Fruit fly (Drosophila melanogaster) whole organism, embryonic: ENCODE results near the gene CG8349.

Experiments
- Atf6 ChIP-seq: fragments of 200-800 bp; sonication (Bioruptor generic); IDR thresholded peaks from 2 replicates; pipeline ENCODE4 v1.3.6; 2022; ENCODE audit warnings: missing biosample characterization, missing genetic modification characterization
- Bgb ChIP-seq: fragments of 200-800 bp; sonication (Bioruptor generic); IDR thresholded peaks from 2 replicates; pipeline ENCODE4 v1.3.6; 2022; ENCODE audit warnings: missing biosample characterization, missing genetic modification characterization; ENCODE audit not compliant: partially characterized antibody
- C15 ChIP-seq: fragments of 200-800 bp; sonication (Bioruptor generic); IDR thresholded peaks from 3 replicates; pipeline ENCODE4 v1.3.6; 2022; ENCODE audit warnings: missing biosample characterization, missing genetic modification characterization
- CG10543 ChIP-seq: fragments of 200-800 bp; sonication (Bioruptor generic); optimal IDR thresholded peaks from 3 replicates; lab custom pipeline; 2017; ENCODE audit warnings: missing biosample characterization, mild to moderate bottlenecking, missing genetic modification characterization, moderate library complexity
- CG11247 ChIP-seq: fragments of 200-800 bp; sonication (Bioruptor generic); IDR thresholded peaks from 2 replicates; pipeline ENCODE4 v1.3.6; 2022; ENCODE audit warnings: missing biosample characterization, missing genetic modification characterization
- CG14050 ChIP-seq: fragments of 200-800 bp; sonication (Bioruptor generic); IDR thresholded peaks from 3 replicates; pipeline ENCODE4 v1.3.6; 2022; ENCODE audit warnings: missing biosample characterization, missing genetic modification characterization
- CG18011 ChIP-seq: fragments of 200-800 bp; sonication (Bioruptor generic); optimal IDR thresholded peaks from 2 replicates; lab custom pipeline; 2017; ENCODE audit warnings: missing biosample characterization, missing genetic modification characterization, mild to moderate bottlenecking, moderate library complexity, missing genotype
- CG18619 ChIP-seq: fragments of 200-800 bp; sonication (Bioruptor generic); optimal IDR thresholded peaks from 3 replicates; lab custom pipeline; 2017; ENCODE audit warnings: missing biosample characterization, mild to moderate bottlenecking, missing genetic modification characterization
- CG2712 ChIP-seq: fragments of 200-800 bp; optimal IDR thresholded peaks from 3 replicates; lab custom pipeline; 2019; ENCODE audit warnings: missing biosample characterization, mild to moderate bottlenecking, missing genetic modification characterization, moderate library complexity
- CG31441 ChIP-seq: fragments of 200-800 bp; sonication (Bioruptor generic); IDR thresholded peaks from 2 replicates; pipeline ENCODE4 v1.3.6; 2022; ENCODE audit warnings: missing biosample characterization, missing genetic modification characterization
- CG3407 ChIP-seq: fragments of 200-800 bp; sonication (Bioruptor generic); optimal IDR thresholded peaks from 2 replicates; lab custom pipeline; 2018; ENCODE audit warnings: missing biosample characterization, mild to moderate bottlenecking, missing genetic modification characterization
- CG34224 ChIP-seq: fragments of 200-800 bp; sonication (Bioruptor generic); IDR thresholded peaks from 3 replicates; pipeline ENCODE4 v1.3.6; 2022; ENCODE audit warnings: missing biosample characterization, missing genetic modification characterization; ENCODE audit not compliant: partially characterized antibody
- CG3726 ChIP-seq: fragments of 200-800 bp; sonication (Bioruptor generic); IDR thresholded peaks from 3 replicates; pipeline ENCODE4, ENCODE4 v1.3.6; 2022; ENCODE audit warnings: missing biosample characterization, missing genetic modification characterization
- CG3838 ChIP-seq: fragments of 200-800 bp; sonication (Bioruptor generic); optimal IDR thresholded peaks from 3 replicates; lab custom pipeline; 2016; ENCODE audit warnings: missing biosample characterization, missing genetic modification characterization
- CG4360 ChIP-seq: fragments of 200-800 bp; sonication (Bioruptor generic); IDR thresholded peaks from 2 replicates; pipeline ENCODE4 v1.3.6; 2022; ENCODE audit warnings: missing biosample characterization, missing genetic modification characterization
- CG6683 ChIP-seq: fragments of 200-800 bp; sonication (Bioruptor generic); optimal IDR thresholded peaks from 2 replicates; lab custom pipeline; 2017; ENCODE audit warnings: missing biosample characterization, mild to moderate bottlenecking, missing genetic modification characterization, missing genetic modification reagents
- CG7839 ChIP-seq: fragments of 200-800 bp; sonication (Bioruptor generic); optimal IDR thresholded peaks from 3 replicates; lab custom pipeline; 2018; ENCODE audit warnings: missing biosample characterization, mild to moderate bottlenecking, missing genetic modification characterization, moderate library complexity
- CG8290 ChIP-seq, 3 experiments: fragments of 200-800 bp; sonication (Bioruptor generic); optimal IDR thresholded peaks; 2 replicates each; lab custom pipeline; 2016 to 2019; ENCODE audit warnings: missing biosample characterization in 3 of 3, missing genetic modification characterization in 3 of 3, mild to moderate bottlenecking in 2 of 3, moderate library complexity in 1 of 3
- CG8388 ChIP-seq: fragments of 200-800 bp; sonication (Bioruptor generic); optimal IDR thresholded peaks from 2 replicates; lab custom pipeline; 2019; ENCODE audit warnings: missing biosample characterization, mild to moderate bottlenecking, missing genetic modification characterization, moderate library complexity
- CG9437 ChIP-seq: fragments of 200-800 bp; sonication (Bioruptor generic); optimal IDR thresholded peaks from 2 replicates; lab custom pipeline; 2018; ENCODE audit warnings: missing biosample characterization, mild to moderate bottlenecking, missing genetic modification characterization
- CoRest ChIP-seq: fragments of 200-800 bp; sonication (Bioruptor generic); optimal IDR thresholded peaks from 3 replicates; lab custom pipeline; 2018; ENCODE audit warnings: missing biosample characterization, mild to moderate bottlenecking, missing genetic modification characterization, moderate library complexity
- GATAe ChIP-seq: fragments of 200-800 bp; sonication (Bioruptor generic); conservative IDR thresholded peaks from 2 replicates; pipeline ENCODE4 v1.3.6; 2022; ENCODE audit warnings: missing biosample characterization, missing genetic modification characterization
- HLH3B ChIP-seq: fragments of 200-800 bp; sonication (Bioruptor generic); IDR thresholded peaks from 2 replicates; pipeline ENCODE4 v1.3.6; 2022; ENCODE audit warnings: missing biosample characterization, missing genetic modification characterization
- Hr3 ChIP-seq: fragments of 200-800 bp; sonication (Bioruptor generic); optimal IDR thresholded peaks from 3 replicates; lab custom pipeline; 2016; ENCODE audit warnings: missing biosample characterization, missing genetic modification characterization
- Lpt ChIP-seq: fragments of >200 bp; optimal IDR thresholded peaks from 2 replicates; lab custom pipeline; 2018; ENCODE audit warnings: missing biosample characterization, missing genetic modification characterization
- NC2β ChIP-seq: fragments of 200-800 bp; sonication (Bioruptor generic); optimal IDR thresholded peaks from 2 replicates; lab custom pipeline; 2016; ENCODE audit warnings: missing biosample characterization, missing genetic modification characterization
- Neu2 ChIP-seq: fragments of 200-800 bp; sonication (Bioruptor generic); optimal IDR thresholded peaks from 3 replicates; lab custom pipeline; 2016; ENCODE audit warnings: missing biosample characterization, missing genetic modification characterization, borderline replicate concordance
- PHDP ChIP-seq: fragments of 200-800 bp; sonication (Bioruptor generic); optimal IDR thresholded peaks from 3 replicates; lab custom pipeline; 2018; ENCODE audit warnings: missing biosample characterization, mild to moderate bottlenecking, missing genetic modification characterization, moderate library complexity
- Ptx1 ChIP-seq: fragments of 200-800 bp; sonication (Bioruptor generic); IDR thresholded peaks from 2 replicates; pipeline ENCODE4 v1.3.6; 2022; ENCODE audit warnings: missing biosample characterization, missing genetic modification characterization
- Ravus ChIP-seq: fragments of 200-800 bp; sonication (Bioruptor generic); IDR thresholded peaks from 2 replicates; pipeline ENCODE4 v1.3.6; 2022; ENCODE audit warnings: missing biosample characterization, missing genetic modification characterization
- Ssrp ChIP-seq: fragments of 200-800 bp; sonication (Bioruptor generic); optimal IDR thresholded peaks from 2 replicates; lab custom pipeline; 2018; ENCODE audit warnings: missing biosample characterization, mild to moderate bottlenecking, missing genetic modification characterization, moderate library complexity
- Taf1 ChIP-seq: fragments of 200-800 bp; sonication (Bioruptor generic); IDR thresholded peaks from 2 replicates; pipeline ENCODE4 v1.3.6; 2022; ENCODE audit warnings: missing biosample characterization, missing genetic modification characterization
- cato ChIP-seq: fragments of 200-800 bp; sonication (Bioruptor generic); optimal IDR thresholded peaks from 2 replicates; lab custom pipeline; 2016; ENCODE audit warnings: missing biosample characterization, missing genetic modification characterization, borderline replicate concordance
- caup ChIP-seq: fragments of 200-800 bp; sonication (Bioruptor generic); optimal IDR thresholded peaks from 3 replicates; lab custom pipeline; 2017; ENCODE audit warnings: missing biosample characterization, mild to moderate bottlenecking, missing genetic modification characterization, moderate library complexity; ENCODE audit not compliant: severe bottlenecking
- chn ChIP-seq: fragments of 200-800 bp; sonication (Bioruptor generic); optimal IDR thresholded peaks from 2 replicates; lab custom pipeline; 2016; ENCODE audit warnings: missing biosample characterization, missing genetic modification characterization
- crp ChIP-seq, 2 experiments: fragments of 200-800 bp; sonication (Bioruptor generic); optimal IDR thresholded peaks; 2 replicates in 1 of 2; 3 replicates in 1 of 2; lab custom pipeline; 2017; ENCODE audit warnings: missing biosample characterization in 2 of 2, missing genetic modification characterization in 2 of 2, mild to moderate bottlenecking in 1 of 2, moderate library complexity in 1 of 2
- danr ChIP-seq: fragments of 200-800 bp; sonication (Bioruptor generic); IDR thresholded peaks from 2 replicates; pipeline ENCODE4 v1.3.6; 2022; ENCODE audit warnings: missing biosample characterization, missing genetic modification characterization
- dysf ChIP-seq: fragments of 200-800 bp; sonication (Bioruptor generic); IDR thresholded peaks from 3 replicates; pipeline ENCODE4 v1.3.6; 2022; ENCODE audit warnings: missing biosample characterization, missing genetic modification characterization
- fd3F ChIP-seq: fragments of 200-800 bp; sonication (Bioruptor generic); optimal IDR thresholded peaks from 2 replicates; lab custom pipeline; 2018; ENCODE audit warnings: missing biosample characterization, mild to moderate bottlenecking, missing genetic modification characterization, moderate library complexity
- kni ChIP-seq: fragments of 200-800 bp; sonication (Bioruptor generic); optimal IDR thresholded peaks from 3 replicates; lab custom pipeline; 2017; ENCODE audit warnings: mild to moderate bottlenecking, missing biosample characterization, missing genetic modification reagents, missing genetic modification characterization
- lov ChIP-seq, 2 experiments: fragments of 200-800 bp in 1 of 2; fragments of >200 bp in 1 of 2; sonication (Bioruptor generic) in 1 of 2; IDR thresholded peaks in 1 of 2; optimal IDR thresholded peaks in 1 of 2; 2 replicates in 1 of 2; 3 replicates in 1 of 2; pipeline versions ENCODE4 v1.3.6 to Lab custom; 2017 to 2022; ENCODE audit warnings: missing biosample characterization in 1 of 2, missing genetic modification characterization in 1 of 2
- nerfin-1 ChIP-seq: fragments of 200-800 bp; sonication (Bioruptor generic); optimal IDR thresholded peaks from 3 replicates; lab custom pipeline; 2019; ENCODE audit warnings: missing biosample characterization, mild to moderate bottlenecking, missing genetic modification characterization, moderate library complexity
- org-1 ChIP-seq: fragments of 200-800 bp; sonication (Bioruptor generic); optimal IDR thresholded peaks from 2 replicates; lab custom pipeline; 2017; ENCODE audit warnings: missing biosample characterization, missing genetic modification characterization
- phol ChIP-seq: fragments of 200-800 bp; sonication (Bioruptor generic); optimal IDR thresholded peaks from 3 replicates; lab custom pipeline; 2018; ENCODE audit warnings: missing biosample characterization, mild to moderate bottlenecking, missing genetic modification characterization, moderate library complexity
- pita ChIP-seq: fragments of 200-800 bp; sonication (Bioruptor generic); optimal IDR thresholded peaks from 2 replicates; lab custom pipeline; 2017; ENCODE audit warnings: missing biosample characterization, mild to moderate bottlenecking, missing genetic modification characterization
- pum ChIP-seq: fragments of 200-800 bp; sonication (Bioruptor generic); optimal IDR thresholded peaks from 2 replicates; lab custom pipeline; 2016; ENCODE audit warnings: missing biosample characterization, missing genetic modification characterization
- ranshi ChIP-seq: fragments of 200-800 bp; sonication (Bioruptor generic); IDR thresholded peaks from 2 replicates; pipeline ENCODE4 v1.3.6; 2022; ENCODE audit warnings: missing biosample characterization, missing genetic modification characterization
- shn ChIP-seq: fragments of 200-800 bp; sonication (Bioruptor generic); optimal IDR thresholded peaks from 3 replicates; lab custom pipeline; 2016; ENCODE audit warnings: missing biosample characterization, missing genetic modification characterization
- slou ChIP-seq: fragments of 200-800 bp; sonication (Bioruptor generic); optimal IDR thresholded peaks from 3 replicates; lab custom pipeline; 2016; ENCODE audit warnings: missing biosample characterization, missing genetic modification characterization
- tap ChIP-seq: fragments of 200-800 bp; optimal IDR thresholded peaks from 3 replicates; lab custom pipeline; 2019; ENCODE audit warnings: missing biosample characterization, mild to moderate bottlenecking, missing genetic modification characterization, moderate library complexity

The CG8349 gene

dm6 chr2L:8266145-8266544, 50.4 kb downstream of the CG8349 start (continued):
- TF ChIP-seq CG14050 (GFP tag; lab: Robert Waterston, UW): no peak
- peak in 1 of 2 experiments; percentile 4 for TF ChIP-seq crp (GFP tag; optimal IDR thresholded peaks at IDR 0.05; lab: Kevin White, UChicago)
- no peak for TF ChIP-seq Neu2 (GFP tag; lab: Kevin White, UChicago)
- peak; percentile 61; the same call in 2 of the 3 replicates for TF ChIP-seq dysf (GFP tag; lab: Robert Waterston, UW)
- peak; percentile 31 for TF ChIP-seq CG3407
- TF ChIP-seq NC2β (GFP tag; lab: Kevin White, UChicago): no peak
- TF ChIP-seq CG10543: no peak
- TF ChIP-seq slou: no peak
- no peak for TF ChIP-seq CG34224 (GFP tag; lab: Robert Waterston, UW)
- TF ChIP-seq Lpt: no peak
- peak; percentile 36 for TF ChIP-seq Hr3 (GFP tag; lab: Kevin White, UChicago)
- peak; percentile 82 for TF ChIP-seq phol (tag; lab: Kevin White, UChicago)
- peak; percentile 13 for TF ChIP-seq CG18619 (GFP tag; lab: Kevin White, UChicago)
- TF ChIP-seq Ravus (GFP tag; lab: Robert Waterston, UW): no peak
- peak; percentile 52 for TF ChIP-seq caup (GFP tag; lab: Kevin White, UChicago)
- TF ChIP-seq GATAe: no peak
- TF ChIP-seq PHDP (tag; lab: Kevin White, UChicago): peak; percentile 73
- TF ChIP-seq tap (tag; lab: Kevin White, UChicago): peak; percentile 73
- peak; percentile 54 for TF ChIP-seq HLH3B (GFP tag; lab: Robert Waterston, UW)
- no peak for TF ChIP-seq danr (GFP tag; lab: Robert Waterston, UW)
- TF ChIP-seq CG8290 (GFP tag; optimal IDR thresholded peaks at IDR 0.05; lab: Kevin White, UChicago): no peak
- no peak for TF ChIP-seq CG8290 (tag; optimal IDR thresholded peaks at IDR 0.05; lab: Kevin White, UChicago)
- TF ChIP-seq Taf1 (GFP tag; lab: Robert Waterston, UW): no peak
- TF ChIP-seq kni (GFP tag; lab: Kevin White, UChicago): no peak
- no peak for TF ChIP-seq C15
- TF ChIP-seq fd3F (GFP tag; lab: Kevin White, UChicago): no peak
- no peak for TF ChIP-seq shn (GFP tag; lab: Kevin White, UChicago)
- TF ChIP-seq CG18011: no peak
- TF ChIP-seq Atf6 (GFP tag; lab: Robert Waterston, UW): peak; percentile 36; the same call in 1 of the 2 replicates
- peak; percentile 74 for TF ChIP-seq Ptx1 (GFP tag; lab: Robert Waterston, UW)
- no peak for TF ChIP-seq chn (GFP tag; lab: Kevin White, UChicago)
- no peak for TF ChIP-seq pita
- peak; percentile 76 for TF ChIP-seq CG7839 (tag; lab: Kevin White, UChicago)
- TF ChIP-seq Bgb (GFP tag; lab: Robert Waterston, UW): no peak
- TF ChIP-seq CG8388: peak; percentile 69
- TF ChIP-seq CoRest: peak; percentile 72
- TF ChIP-seq CG31441 (GFP tag; lab: Robert Waterston, UW): peak; percentile 83
- TF ChIP-seq pum (GFP tag; lab: Kevin White, UChicago): no peak
- peak; percentile 73 for TF ChIP-seq CG2712 (tag; lab: Kevin White, UChicago)
- no peak for TF ChIP-seq lov (optimal IDR thresholded peaks at IDR 0.05; lab: Kevin White, UChicago)
- TF ChIP-seq lov (GFP tag; IDR thresholded peaks at IDR 0.05; lab: Robert Waterston, UW): no peak
- TF ChIP-seq nerfin-1 (tag; lab: Kevin White, UChicago): peak; percentile 66
- peak; percentile 44 for TF ChIP-seq org-1
- TF ChIP-seq CG3838 (GFP tag; lab: Kevin White, UChicago): no peak
- TF ChIP-seq CG3726 (GFP tag; lab: Robert Waterston, UW): no peak
- no peak for TF ChIP-seq CG6683
- peak; percentile 72 for TF ChIP-seq Ssrp
- TF ChIP-seq CG11247 (GFP tag; lab: Robert Waterston, UW): no peak
- TF ChIP-seq CG4360 (GFP tag; lab: Robert Waterston, UW): no peak
- peak; percentile 59 for TF ChIP-seq CG9437 (GFP tag; lab: Kevin White, UChicago)
- TF ChIP-seq cato (GFP tag; lab: Kevin White, UChicago): no peak
- TF ChIP-seq ranshi (GFP tag; lab: Robert Waterston, UW): 0 out of 2 replicates have a peak, but pooled peaks have one; percentile 45
